Worm (Caenorhabditis elegans): ENCODE measurements around the gene lron-10.

- TF ChIP-seq ama-1 (optimal IDR thresholded peaks at IDR 0.05) (no peak), ama-1 (GFP tag; optimal IDR thresholded peaks at IDR 0.05) (no peak), F37B4.10 (GFP tag; IDR thresholded peaks at IDR 0.05) (no peak), C17E4.6 (GFP tag; IDR thresholded peaks at IDR 0.05) (0 out of 2 replicates have a peak, but pooled peaks have one; percentile 64), C06A6.2 (GFP tag; conservative IDR thresholded peaks at IDR 0.05) (peak; percentile 46; the same call in 1 of the 2 replicates), rpc-1 (optimal IDR thresholded peaks at IDR 0.05) (no peak), rpc-1 (tag; optimal IDR thresholded peaks at IDR 0.05) (no peak), mes-4 (tag; optimal IDR thresholded peaks at IDR 0.05) (no peak), ets-4 (GFP tag; optimal IDR thresholded peaks at IDR 0.05) (no peak), Y95B8A.8 (GFP tag; IDR thresholded peaks at IDR 0.05) (peak; percentile 48; the same call in 1 of the 2 replicates), unc-130 (GFP tag; optimal IDR thresholded peaks at IDR 0.05) (peak; percentile 78), F39B2.1 (GFP tag; IDR thresholded peaks at IDR 0.05) (no peak), hsf-1 (GFP tag; IDR thresholded peaks at IDR 0.05) (no peak), ceh-79 (tag; optimal IDR thresholded peaks at IDR 0.05) (no peak), snpc-4 (GFP tag; optimal IDR thresholded peaks at IDR 0.05) (no peak), snpc-4 (tag; optimal IDR thresholded peaks at IDR 0.05) (peak in 2 of 4 experiments; percentile 14 to 32)
Measured at ce11 chrIII:10621208-10621607, at the start of gene lron-10, which contains the start of gene hpr-9.

Measured in whole organism, young adult.